Worm (Caenorhabditis elegans) whole organism, L1 larva: Measurements from ENCODE around the gene ins-1.
A peak's percentile ranks its signal among the peaks of the same experiment; 100 is the strongest.

Source experiments
- C16A3.4 ChIP-seq: fragments of 150-350 bp; optimal IDR thresholded peaks from 2 replicates; lab custom pipeline; 2014; ENCODE audit warnings: missing biosample characterization, missing genetic modification characterization
- Y116A8C.19 ChIP-seq: sonication (generic microtip); optimal IDR thresholded peaks from 2 replicates; lab custom pipeline; 2016; ENCODE audit warnings: missing compliant biosample characterization, missing genetic modification characterization, borderline replicate concordance
- aha-1 ChIP-seq: fragments of 150-350 bp; optimal IDR thresholded peaks from 2 replicates; lab custom pipeline; 2014; ENCODE audit warnings: missing biosample characterization, missing genetic modification characterization
- aly-2 ChIP-seq: fragments of 150-350 bp; optimal IDR thresholded peaks from 2 replicates; lab custom pipeline; 2014; ENCODE audit warnings: missing biosample characterization, missing genetic modification characterization
- ama-1 ChIP-seq: fragments of 150-350 bp; optimal IDR thresholded peaks from 2 replicates; lab custom pipeline; 2014
- blmp-1 ChIP-seq: fragments of 150-350 bp; optimal IDR thresholded peaks from 2 replicates; lab custom pipeline; 2014; ENCODE audit warnings: missing biosample characterization, missing genetic modification characterization
- ceh-88 ChIP-seq: fragments of 200-800 bp; sonication (Bioruptor generic); IDR thresholded peaks from 2 replicates; pipeline ENCODE4 v1.3.6; 2022; ENCODE audit warnings: missing genetic modification characterization, missing compliant biosample characterization
- ceh-90 ChIP-seq: sonication (generic microtip); optimal IDR thresholded peaks from 2 replicates; lab custom pipeline; 2016; ENCODE audit warnings: missing genetic modification characterization, missing compliant biosample characterization
- dpl-1 ChIP-seq, 3 experiments: fragments of 150-350 bp in 2 of 3; sonication (generic microtip) in 1 of 3; optimal IDR thresholded peaks; 2 replicates each; lab custom pipeline; 2014 to 2017; ENCODE audit warnings: missing biosample characterization in 3 of 3, missing genetic modification characterization in 3 of 3, missing genetic modification reagents in 3 of 3
- egl-13 ChIP-seq: sonication (generic microtip); optimal IDR thresholded peaks from 2 replicates; lab custom pipeline; 2016; ENCODE audit warnings: missing genotype, missing genetic modification reagents, missing genetic modification characterization, missing compliant biosample characterization
- egl-27 ChIP-seq, 2 experiments: fragments of 150-350 bp in 1 of 2; sonication (generic microtip); optimal IDR thresholded peaks; 3 replicates each; lab custom pipeline; 2017 to 2018; ENCODE audit warnings: missing biosample characterization in 2 of 2, missing genetic modification characterization in 2 of 2, missing genetic modification reagents in 2 of 2
- fkh-10 ChIP-seq: sonication (generic microtip); optimal IDR thresholded peaks from 2 replicates; lab custom pipeline; 2017; ENCODE audit warnings: missing biosample characterization, missing genetic modification reagents, missing genetic modification characterization
- fkh-8 ChIP-seq: sonication (generic microtip); optimal IDR thresholded peaks from 2 replicates; lab custom pipeline; 2016; ENCODE audit warnings: mild to moderate bottlenecking, missing genetic modification characterization, missing compliant biosample characterization
- fos-1 ChIP-seq: fragments of 150-350 bp; optimal IDR thresholded peaks from 2 replicates; lab custom pipeline; 2014; ENCODE audit warnings: missing biosample characterization, missing genetic modification characterization
- grh-1 ChIP-seq: fragments of 200-800 bp; sonication (Bioruptor generic); IDR thresholded peaks from 2 replicates; pipeline ENCODE4 v1.3.6; 2022; ENCODE audit warnings: missing genetic modification reagents, missing genetic modification characterization, missing compliant biosample characterization
- hlh-4 ChIP-seq: sonication (generic microtip); optimal IDR thresholded peaks from 2 replicates; lab custom pipeline; 2016; ENCODE audit warnings: mild to moderate bottlenecking, missing genetic modification characterization, missing compliant biosample characterization
- isw-1 ChIP-seq: fragments of 200-800 bp; sonication (Bioruptor generic); IDR thresholded peaks from 2 replicates; pipeline ENCODE4 v1.3.6; 2022; ENCODE audit warnings: missing genetic modification characterization, missing compliant biosample characterization
- lin-13 ChIP-seq: fragments of 150-350 bp; optimal IDR thresholded peaks from 2 replicates; lab custom pipeline; 2014; ENCODE audit warnings: missing biosample characterization, missing genetic modification reagents, missing genetic modification characterization
- lin-35 ChIP-seq, 2 experiments: fragments of 150-350 bp; optimal IDR thresholded peaks; 2 replicates each; lab custom pipeline; 2014; ENCODE audit warnings: missing biosample characterization in 2 of 2, missing genetic modification characterization in 2 of 2, missing genetic modification reagents in 2 of 2
- mab-9 ChIP-seq: fragments of 200-800 bp; sonication (Bioruptor generic); IDR thresholded peaks from 2 replicates; pipeline ENCODE4 v1.3.6; 2022; ENCODE audit warnings: missing genetic modification reagents, missing genetic modification characterization, missing compliant biosample characterization
- nhr-12 ChIP-seq: sonication (generic microtip); optimal IDR thresholded peaks from 2 replicates; lab custom pipeline; 2017; ENCODE audit warnings: missing biosample characterization, missing genetic modification characterization
- nhr-19 ChIP-seq: fragments of 200-800 bp; sonication (Bioruptor generic); conservative IDR thresholded peaks from 2 replicates; pipeline ENCODE4 v1.3.6; 2022; ENCODE audit warnings: missing genetic modification characterization, missing compliant biosample characterization
- nhr-20 ChIP-seq: sonication (generic microtip); optimal IDR thresholded peaks from 2 replicates; lab custom pipeline; 2016; ENCODE audit warnings: mild to moderate bottlenecking, missing genetic modification characterization, missing compliant biosample characterization
- nhr-237 ChIP-seq: fragments of 150-350 bp; optimal IDR thresholded peaks from 2 replicates; lab custom pipeline; 2014; ENCODE audit warnings: missing biosample characterization, missing genetic modification characterization
- nhr-28 ChIP-seq: fragments of 150-350 bp; optimal IDR thresholded peaks from 2 replicates; lab custom pipeline; 2014; ENCODE audit warnings: missing biosample characterization, missing genetic modification characterization
- nhr-71 ChIP-seq: sonication (generic microtip); optimal IDR thresholded peaks from 2 replicates; lab custom pipeline; 2016; ENCODE audit warnings: mild to moderate bottlenecking, missing genetic modification characterization, moderate library complexity, missing compliant biosample characterization
- nhr-76 ChIP-seq: sonication (generic microtip); optimal IDR thresholded peaks from 2 replicates; lab custom pipeline; 2017; ENCODE audit warnings: missing biosample characterization, missing genetic modification characterization
- nhr-77 ChIP-seq: fragments of 150-350 bp; optimal IDR thresholded peaks from 2 replicates; lab custom pipeline; 2014; ENCODE audit warnings: missing biosample characterization, missing genetic modification characterization
- nhr-84 ChIP-seq: sonication (generic microtip); optimal IDR thresholded peaks from 2 replicates; lab custom pipeline; 2017; ENCODE audit warnings: missing biosample characterization, missing genetic modification characterization
- nhr-85 ChIP-seq: sonication (generic microtip); peaks from one replicate; lab custom pipeline; 2016; ENCODE audit warnings: missing genetic modification characterization, inconsistent platforms, missing compliant biosample characterization
- nhr-90 ChIP-seq: sonication (generic microtip); optimal IDR thresholded peaks from 2 replicates; lab custom pipeline; 2016; ENCODE audit warnings: mild to moderate bottlenecking, missing genetic modification characterization, missing compliant biosample characterization; ENCODE audit not compliant: poor library complexity
- pag-3 ChIP-seq: sonication (generic microtip); optimal IDR thresholded peaks from 2 replicates; lab custom pipeline; 2017; ENCODE audit warnings: missing genetic modification characterization, mild to moderate bottlenecking, missing compliant biosample characterization, antibody characterized with exemption, borderline replicate concordance; ENCODE audit not compliant: insufficient read depth
- pqm-1 ChIP-seq: sonication (generic microtip); optimal IDR thresholded peaks from 3 replicates; lab custom pipeline; 2017; ENCODE audit warnings: missing biosample characterization, missing genetic modification characterization
- skn-1 ChIP-seq: fragments of 150-350 bp; optimal IDR thresholded peaks from 2 replicates; lab custom pipeline; 2014; ENCODE audit warnings: missing biosample characterization, missing genetic modification characterization
- snu-23 ChIP-seq: sonication (generic microtip); optimal IDR thresholded peaks from 2 replicates; lab custom pipeline; 2016; ENCODE audit warnings: missing genetic modification characterization, missing compliant biosample characterization
- sup-37 ChIP-seq: fragments of 200-800 bp; sonication (Bioruptor generic); optimal IDR thresholded peaks from 2 replicates; lab custom pipeline; 2018; ENCODE audit warnings: mild to moderate bottlenecking, missing genetic modification characterization, missing compliant biosample characterization
- unc-62 ChIP-seq: fragments of 150-350 bp; optimal IDR thresholded peaks from 2 replicates; lab custom pipeline; 2014; ENCODE audit warnings: missing biosample characterization, missing genetic modification reagents, missing genetic modification characterization
- unc-98 ChIP-seq: fragments of 200-800 bp; sonication (Bioruptor generic); IDR thresholded peaks from 2 replicates; pipeline ENCODE4 v1.3.6; 2022; ENCODE audit warnings: missing genetic modification characterization, missing compliant biosample characterization
- zip-4 ChIP-seq: fragments of 200-800 bp; sonication (Bioruptor generic); optimal IDR thresholded peaks from 2 replicates; lab custom pipeline; 2018; ENCODE audit warnings: mild to moderate bottlenecking, missing genetic modification characterization, moderate library complexity, missing compliant biosample characterization
- ztf-4 ChIP-seq: fragments of 150-350 bp; optimal IDR thresholded peaks from 2 replicates; lab custom pipeline; 2014; ENCODE audit warnings: missing biosample characterization, missing genetic modification characterization

Gene ins-1

ce11 chrIV:10483607-10484117 lies 47.2 kb downstream of the ins-1 start, which contains the start of the genes F01D4.5 and ced-5 (continued):
- TF ChIP-seq isw-1 (GFP tag; lab: Robert Waterston, UW), result peak; percentile 79
- no peak for TF ChIP-seq egl-27 (tag; optimal IDR thresholded peaks at IDR 0.05; lab: Kevin White, UChicago)
- peak; percentile 56 for TF ChIP-seq aly-2 (tag; lab: Kevin White, UChicago)
- TF ChIP-seq nhr-76 (tag; lab: Kevin White, UChicago), result no peak
- peak; percentile 94 for TF ChIP-seq hlh-4
- peak; percentile 83 for TF ChIP-seq sup-37 (GFP tag; lab: Kevin White, UChicago)
- no peak for TF ChIP-seq fkh-10
- peak; percentile 68 for TF ChIP-seq lin-13 (GFP tag; lab: Kevin White, UChicago)
- TF ChIP-seq zip-4 (GFP tag; lab: Kevin White, UChicago), result peak; percentile 73
- no peak for TF ChIP-seq nhr-84 (tag; lab: Kevin White, UChicago)
- peak; percentile 98 for TF ChIP-seq nhr-90 (tag; lab: Kevin White, UChicago)
- TF ChIP-seq nhr-71, result peak; percentile 94
- TF ChIP-seq mab-9 (GFP tag; lab: Robert Waterston, UW), result peak; percentile 87
- TF ChIP-seq unc-98 (GFP tag; lab: Robert Waterston, UW), result peak; percentile 90
- peak; percentile 54 for TF ChIP-seq blmp-1 (tag; lab: Kevin White, UChicago)
- TF ChIP-seq nhr-85, result peak; percentile 97
- no peak for TF ChIP-seq pqm-1 (tag; lab: Kevin White, UChicago)
- TF ChIP-seq fkh-8 (tag; lab: Kevin White, UChicago), result peak; percentile 84
- no peak for TF ChIP-seq aha-1
- TF ChIP-seq dpl-1 (GFP tag; optimal IDR thresholded peaks at IDR 0.05; lab: Kevin White, UChicago), result peak; percentile 56 to 80 (median 80)
- TF ChIP-seq nhr-12, result no peak
- peak; percentile 92 for TF ChIP-seq nhr-19 (GFP tag; lab: Robert Waterston, UW)
- TF ChIP-seq nhr-237 (tag; lab: Kevin White, UChicago), result no peak
- peak; percentile 96 for TF ChIP-seq egl-13 (tag; lab: Kevin White, UChicago)
- TF ChIP-seq C16A3.4 (tag; lab: Kevin White, UChicago), result peak; percentile 74
- peak; percentile 92 for TF ChIP-seq nhr-20 (tag; lab: Kevin White, UChicago)
- TF ChIP-seq nhr-77, result no peak
- TF ChIP-seq unc-62 (GFP tag; lab: Kevin White, UChicago), result no peak
- peak; percentile 51 for TF ChIP-seq fos-1 (tag; lab: Kevin White, UChicago)
- peak; percentile 94 for TF ChIP-seq Y116A8C.19 (tag; lab: Kevin White, UChicago)
- TF ChIP-seq ama-1 (lab: Kevin White, UChicago), result no peak
- peak; percentile 58 for TF ChIP-seq ztf-4
- TF ChIP-seq lin-35 (GFP tag; optimal IDR thresholded peaks at IDR 0.05; lab: Kevin White, UChicago), result peak; percentile 70 to 86
- peak; percentile 88 for TF ChIP-seq snu-23 (GFP tag; lab: Kevin White, UChicago)
- TF ChIP-seq grh-1 (GFP tag; lab: Robert Waterston, UW), result peak; percentile 68
- TF ChIP-seq ceh-90, result peak; percentile 99
- TF ChIP-seq ceh-88 (GFP tag; lab: Robert Waterston, UW), result peak; percentile 79
- no peak for TF ChIP-seq nhr-28 (tag; lab: Kevin White, UChicago)
- TF ChIP-seq skn-1 (tag; lab: Kevin White, UChicago), result peak; percentile 69
- peak; percentile 21 for TF ChIP-seq pag-3 (tag; lab: Kevin White, UChicago)
